Fruit fly (Drosophila melanogaster): ENCODE data around the gene eIF5B.
A peak's percentile ranks its signal among the peaks of the same experiment; 100 is the strongest.

The eIF5B gene

DNA sequence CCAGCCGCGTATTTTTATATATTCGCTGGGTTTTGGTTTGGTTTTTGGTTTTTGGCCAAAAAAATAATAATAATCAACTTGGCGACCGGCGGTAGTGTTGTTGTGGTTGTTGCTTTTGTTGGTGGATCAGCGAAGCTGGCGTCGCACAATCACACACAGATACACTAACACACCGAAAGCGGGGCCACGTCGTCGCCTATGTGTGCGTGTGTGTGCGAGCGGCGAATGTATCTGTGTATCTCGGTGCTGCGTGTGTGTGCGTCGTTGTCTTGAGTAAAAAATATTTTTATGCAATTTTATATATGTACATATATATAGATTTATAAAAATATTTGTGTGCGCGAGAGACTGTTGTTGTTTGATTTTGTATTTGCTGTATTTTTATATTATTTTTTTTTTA lies 43.7 kb downstream of the eIF5B start (continued):
- peak; percentile 63 for TF ChIP-seq svp (GFP tag)
- TF ChIP-seq CG16779 (tag; optimal IDR thresholded peaks at IDR 0.05) = no peak
- TF ChIP-seq salr (GFP tag; optimal IDR thresholded peaks at IDR 0.05) = no peak
- peak; percentile 40; the same call in 2 of the 3 replicates for TF ChIP-seq eg (GFP tag; IDR thresholded peaks at IDR 0.05)
- TF ChIP-seq vri (GFP tag; optimal IDR thresholded peaks at IDR 0.05) = peak; percentile 74
- peak; percentile 20 for TF ChIP-seq fkh (GFP tag; optimal IDR thresholded peaks at IDR 0.05)
- no peak for TF ChIP-seq Ets96B (tag; optimal IDR thresholded peaks at IDR 0.05)
- TF ChIP-seq CG8632 (GFP tag; optimal IDR thresholded peaks at IDR 0.05) = no peak
- TF ChIP-seq CG11294 (GFP tag; IDR thresholded peaks at IDR 0.05) = no peak
- no peak for TF ChIP-seq CG4318 (GFP tag; optimal IDR thresholded peaks at IDR 0.05)
- TF ChIP-seq Blimp-1 (GFP tag; optimal IDR thresholded peaks at IDR 0.05) = no peak
- TF ChIP-seq CG15336 (GFP tag; IDR thresholded peaks at IDR 0.05) = peak; percentile 30; the same call in 1 of the 2 replicates
- TF ChIP-seq CG8319 (GFP tag; optimal IDR thresholded peaks at IDR 0.05) = no peak
- TF ChIP-seq CG8119 (GFP tag; IDR thresholded peaks at IDR 0.05) = peak; percentile 38; the same call in 2 of the 3 replicates
- no peak for TF ChIP-seq net (GFP tag; optimal IDR thresholded peaks at IDR 0.05)
- TF ChIP-seq cyc (GFP tag; optimal IDR thresholded peaks at IDR 0.05) = no peak
- TF ChIP-seq CG6276 (GFP tag; optimal IDR thresholded peaks at IDR 0.05) = peak; percentile 57
- TF ChIP-seq CG11902 (GFP tag; optimal IDR thresholded peaks at IDR 0.05) = no peak
- TF ChIP-seq CG1621 (tag; optimal IDR thresholded peaks at IDR 0.05) = peak; percentile 6
- no peak for TF ChIP-seq Met (GFP tag; optimal IDR thresholded peaks at IDR 0.05)
- TF ChIP-seq CG3032 (tag; optimal IDR thresholded peaks at IDR 0.05) = no peak
- no peak for TF ChIP-seq CG6792 (GFP tag; optimal IDR thresholded peaks at IDR 0.05)
- no peak for TF ChIP-seq dac (GFP tag; optimal IDR thresholded peaks at IDR 0.05)
- no peak for TF ChIP-seq Gug (GFP tag; IDR thresholded peaks at IDR 0.05)
- TF ChIP-seq CG6854 (GFP tag; optimal IDR thresholded peaks at IDR 0.05) = no peak

DNA sequence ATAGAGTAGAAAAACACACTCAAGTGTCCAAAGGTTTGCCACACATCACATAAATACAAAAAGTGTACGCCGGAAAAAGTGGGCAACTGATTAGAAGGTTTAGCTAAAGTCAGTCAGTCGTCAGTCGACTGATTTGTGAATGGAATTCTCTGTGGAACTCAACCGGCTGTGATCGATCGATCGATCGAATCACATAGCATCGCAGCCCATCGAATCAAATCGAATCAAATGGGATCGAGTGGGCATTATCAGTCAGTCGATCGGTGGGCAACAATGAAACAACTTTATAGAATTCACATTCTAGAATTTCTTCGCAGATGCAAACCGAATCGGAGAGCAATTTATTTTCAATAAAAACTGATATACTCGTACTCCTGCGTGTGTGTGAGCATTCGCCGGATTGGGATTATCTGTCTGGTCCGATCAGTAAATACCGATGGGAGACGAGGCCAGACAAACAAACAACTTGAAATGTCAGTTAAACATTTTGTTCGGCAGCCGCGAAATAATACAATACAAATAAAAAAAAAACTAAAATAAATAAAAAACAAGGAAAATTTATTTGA lies 45.1 kb downstream of the eIF5B start:
- peak; percentile 6 for TF ChIP-seq Eip78C (GFP tag)
- no peak for TF ChIP-seq CG8319 (GFP tag; optimal IDR thresholded peaks at IDR 0.05)
- TF ChIP-seq fkh (GFP tag; optimal IDR thresholded peaks at IDR 0.05) = peak; percentile 39
- peak; percentile 30 for TF ChIP-seq svp (GFP tag)

DNA sequence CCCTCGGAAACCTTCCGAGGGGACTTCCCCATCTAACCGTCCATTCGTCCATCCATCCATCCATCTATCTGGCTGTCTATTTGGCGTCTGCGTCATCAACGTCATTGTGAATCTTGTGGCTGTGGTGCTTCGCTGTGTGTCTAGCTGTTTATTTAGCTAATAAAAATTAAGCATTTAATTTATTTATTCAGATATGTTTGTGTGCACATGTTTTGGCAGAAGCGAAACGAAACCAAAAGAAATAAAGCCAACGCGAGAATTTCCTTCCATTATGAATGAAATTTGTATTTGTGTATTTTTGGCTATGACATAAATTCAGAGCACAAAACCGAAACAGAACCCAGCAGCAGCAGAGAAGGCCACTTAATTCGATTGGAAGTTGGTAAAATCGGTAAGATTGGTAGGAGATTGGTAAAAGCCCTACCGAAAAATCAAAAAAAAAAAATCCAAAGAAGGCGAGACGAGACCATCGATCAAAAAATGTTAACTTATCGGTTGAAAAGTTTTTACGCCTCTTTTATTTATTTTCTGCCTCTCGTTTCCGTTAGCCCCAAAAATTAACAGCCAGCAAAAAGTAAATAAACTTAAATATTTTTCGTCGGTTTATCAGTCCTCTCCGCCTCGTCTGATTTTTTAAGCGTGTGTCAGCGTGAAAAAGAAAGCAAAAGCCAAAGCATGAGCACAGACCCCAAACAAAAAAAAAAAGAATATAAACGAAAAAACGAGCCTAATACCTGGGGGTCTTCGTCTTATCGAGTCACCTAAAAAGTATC lies 45.8 kb downstream of the eIF5B start:
- TF ChIP-seq dsx (GFP tag; optimal IDR thresholded peaks at IDR 0.05; ENCODE audit: poor library complexity, severe bottlenecking) = no peak
- peak; percentile 56 for TF ChIP-seq svp (GFP tag)
- no peak for TF ChIP-seq Sox15 (GFP tag; optimal IDR thresholded peaks at IDR 0.05)
- no peak for TF ChIP-seq Gug (GFP tag; IDR thresholded peaks at IDR 0.05)
- peak; percentile 52 for TF ChIP-seq fkh (GFP tag; optimal IDR thresholded peaks at IDR 0.05)
- no peak for TF ChIP-seq salr (GFP tag; optimal IDR thresholded peaks at IDR 0.05)
- no peak for TF ChIP-seq cyc (GFP tag; optimal IDR thresholded peaks at IDR 0.05)
- no peak for TF ChIP-seq acj6 (GFP tag; optimal IDR thresholded peaks at IDR 0.05)
- no peak for TF ChIP-seq dac (GFP tag; optimal IDR thresholded peaks at IDR 0.05)

DNA sequence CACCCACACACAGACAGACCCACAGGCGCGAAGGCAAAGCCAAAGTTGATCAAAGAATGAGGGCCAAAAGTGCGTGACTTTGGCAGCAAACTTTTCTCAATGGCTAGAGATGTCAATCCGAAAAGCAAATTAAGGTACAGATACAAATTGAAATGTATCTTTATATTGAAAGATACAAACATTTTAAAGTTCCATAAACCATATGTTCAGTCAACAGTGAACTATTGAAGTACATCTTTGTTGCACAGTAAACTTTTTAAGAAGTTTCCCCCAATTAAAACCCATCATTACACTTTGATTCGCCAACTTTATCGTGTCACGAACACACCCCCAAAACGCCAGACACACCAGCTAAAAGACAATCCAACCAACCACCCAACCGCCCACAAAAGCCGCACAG lies 49.1 kb downstream of the eIF5B start:
- TF ChIP-seq CG8632 (GFP tag; optimal IDR thresholded peaks at IDR 0.05) = no peak
- TF ChIP-seq CG11762 (GFP tag; optimal IDR thresholded peaks at IDR 0.05; ENCODE audit: insufficient read depth) = no peak
- peak; percentile 32 for TF ChIP-seq Eip78C (GFP tag)

DNA sequence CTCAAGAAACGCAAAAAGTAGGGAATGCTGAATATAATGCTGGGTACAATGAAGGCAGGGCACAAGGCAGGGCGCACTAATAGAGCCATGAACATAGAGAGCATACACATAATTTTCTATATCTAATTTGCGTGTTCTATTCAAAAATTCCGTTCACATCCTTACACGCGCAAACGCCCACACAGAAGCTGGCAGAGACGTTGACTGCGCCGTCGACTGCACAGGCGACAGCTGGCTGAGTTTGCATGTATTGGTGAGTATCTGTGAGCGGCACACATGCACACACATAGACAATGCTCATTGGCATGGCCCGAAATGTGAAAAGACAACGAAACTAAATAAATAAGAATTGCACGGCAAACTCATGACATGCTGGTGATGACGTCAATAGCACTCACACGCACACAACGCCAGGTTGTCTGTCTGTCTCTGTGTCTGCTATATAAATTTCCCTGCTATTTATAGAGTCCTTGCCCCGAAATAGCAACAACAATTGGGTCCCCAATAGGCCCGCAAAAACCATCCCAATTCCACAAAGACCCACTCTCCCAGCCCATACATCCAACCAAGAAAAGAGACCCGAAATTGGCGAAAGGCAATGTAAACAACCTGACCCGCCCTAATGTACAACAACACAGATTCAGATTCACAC lies 49.7 kb downstream of the eIF5B start:
- TF ChIP-seq fkh (GFP tag; optimal IDR thresholded peaks at IDR 0.05) = peak; percentile 19
- no peak for TF ChIP-seq CG31627 (GFP tag; optimal IDR thresholded peaks at IDR 0.05)
- TF ChIP-seq CG15336 (GFP tag; IDR thresholded peaks at IDR 0.05) = no peak
- TF ChIP-seq Eip78C (GFP tag) = no peak
- no peak for TF ChIP-seq Hr38 (GFP tag; optimal IDR thresholded peaks at IDR 0.05)
- TF ChIP-seq Lpt (GFP tag; optimal IDR thresholded peaks at IDR 0.05) = no peak
- TF ChIP-seq Smox (GFP tag; optimal IDR thresholded peaks at IDR 0.05) = no peak
- no peak for TF ChIP-seq cyc (GFP tag; optimal IDR thresholded peaks at IDR 0.05)
